Worm (Caenorhabditis elegans): ENCODE results near the gene zfp-1.
A peak's percentile ranks its signal among the peaks of the same experiment; 100 is the strongest.

zfp-1 gene

ce11 chrIII:8795595-8796141 lies 4.3 kb downstream of the zfp-1 start:
- TF ChIP-seq nhr-25 (tag; optimal IDR thresholded peaks at IDR 0.05) = peak; percentile 97
- TF ChIP-seq F13H6.1 (tag; optimal IDR thresholded peaks at IDR 0.05) = peak; percentile 99
- no peak for TF ChIP-seq nhr-12 (tag; optimal IDR thresholded peaks at IDR 0.05)
- TF ChIP-seq mbf-1 (tag; optimal IDR thresholded peaks at IDR 0.05) = no peak
- TF ChIP-seq nhr-21 (tag; optimal IDR thresholded peaks at IDR 0.05) = peak; percentile 98
- no peak for TF ChIP-seq elt-3 (tag; optimal IDR thresholded peaks at IDR 0.05)
- peak; percentile 98 for TF ChIP-seq zag-1 (tag; optimal IDR thresholded peaks at IDR 0.05)
- TF ChIP-seq ztf-11 (tag; optimal IDR thresholded peaks at IDR 0.05) = peak; percentile 13
- peak; percentile 96 for TF ChIP-seq sma-3 (GFP tag; optimal IDR thresholded peaks at IDR 0.05)
- peak; percentile 87 for TF ChIP-seq lin-11 (tag; optimal IDR thresholded peaks at IDR 0.05)
- peak; percentile 29 for TF ChIP-seq nhr-10 (tag; optimal IDR thresholded peaks at IDR 0.05)
- TF ChIP-seq dmd-4 (tag; optimal IDR thresholded peaks at IDR 0.05) = no peak
- TF ChIP-seq gmeb-1 (tag; optimal IDR thresholded peaks at IDR 0.05) = peak; percentile 77
- no peak for TF ChIP-seq aly-2 (tag; optimal IDR thresholded peaks at IDR 0.05)
- peak; percentile 99 for TF ChIP-seq sma-9 (GFP tag; optimal IDR thresholded peaks at IDR 0.05)
- TF ChIP-seq sma-9 (tag; optimal IDR thresholded peaks at IDR 0.05) = peak; percentile 84
- peak; percentile 96 for TF ChIP-seq crh-2 (tag; optimal IDR thresholded peaks at IDR 0.05)
- peak; percentile 54 for TF ChIP-seq nhr-237 (tag; optimal IDR thresholded peaks at IDR 0.05)
- TF ChIP-seq nhr-23 (tag; optimal IDR thresholded peaks at IDR 0.05) = no peak
- TF ChIP-seq ceh-82 (tag; optimal IDR thresholded peaks at IDR 0.05) = peak; percentile 39
- peak; percentile 94 for TF ChIP-seq Y55F3AM.14 (GFP tag; optimal IDR thresholded peaks at IDR 0.05)
- peak; percentile 97 for TF ChIP-seq egl-27 (tag; optimal IDR thresholded peaks at IDR 0.05)
- TF ChIP-seq fos-1 (tag; optimal IDR thresholded peaks at IDR 0.05) = peak; percentile 97
- TF ChIP-seq unc-39 (tag; optimal IDR thresholded peaks at IDR 0.05) = peak; percentile 64
- peak; percentile 96 for TF ChIP-seq ztf-4 (tag; optimal IDR thresholded peaks at IDR 0.05)
- peak; percentile 87 for TF ChIP-seq mab-5 (tag; optimal IDR thresholded peaks at IDR 0.05)
- TF ChIP-seq ZK546.5 (tag; optimal IDR thresholded peaks at IDR 0.05) = peak; percentile 63
- peak; percentile 98 for TF ChIP-seq sem-4 (tag; optimal IDR thresholded peaks at IDR 0.05)
- TF ChIP-seq alr-1 (tag; optimal IDR thresholded peaks at IDR 0.05) = peak; percentile 85
- peak; percentile 96 for TF ChIP-seq unc-55 (GFP tag; optimal IDR thresholded peaks at IDR 0.05)
- no peak for TF ChIP-seq ztf-1 (GFP tag; conservative IDR thresholded peaks at IDR 0.05)
- TF ChIP-seq peb-1 (tag; optimal IDR thresholded peaks at IDR 0.05) = no peak
- peak; percentile 98 for TF ChIP-seq unc-62 (GFP tag; optimal IDR thresholded peaks at IDR 0.05)
- peak; percentile 94 for TF ChIP-seq nhr-6 (tag; optimal IDR thresholded peaks at IDR 0.05)
- TF ChIP-seq elt-1 (tag; optimal IDR thresholded peaks at IDR 0.05) = no peak
- peak; percentile 48 for TF ChIP-seq lin-39 (tag; optimal IDR thresholded peaks at IDR 0.05)
- TF ChIP-seq ceh-16 (tag; optimal IDR thresholded peaks at IDR 0.05) = peak; percentile 67
- TF ChIP-seq nhr-77 (tag; optimal IDR thresholded peaks at IDR 0.05) = peak; percentile 65
- TF ChIP-seq blmp-1 (tag; optimal IDR thresholded peaks at IDR 0.05; ENCODE audit: insufficient read depth) = peak; percentile 87
- no peak for TF ChIP-seq skn-1 (tag; optimal IDR thresholded peaks at IDR 0.05)
- peak; percentile 82 for TF ChIP-seq ama-1 (optimal IDR thresholded peaks at IDR 0.05)
- TF ChIP-seq lin-13 (GFP tag; optimal IDR thresholded peaks at IDR 0.05) = peak; percentile 95
- TF ChIP-seq lsy-2 (tag; optimal IDR thresholded peaks at IDR 0.05) = peak; percentile 83 to 95
- peak; percentile 90 for TF ChIP-seq nhr-129 (tag; optimal IDR thresholded peaks at IDR 0.05)
- TF ChIP-seq mdl-1 (tag; optimal IDR thresholded peaks at IDR 0.05) = peak; percentile 91 to 94
- no peak for TF ChIP-seq nhr-11 (tag; optimal IDR thresholded peaks at IDR 0.05)
- TF ChIP-seq snpc-4 (tag; optimal IDR thresholded peaks at IDR 0.05) = peak; percentile 95
- peak; percentile 31 for TF ChIP-seq R02D3.7 (tag; optimal IDR thresholded peaks at IDR 0.05)
- TF ChIP-seq C34F6.9 (tag; optimal IDR thresholded peaks at IDR 0.05) = peak; percentile 97
